Worm (Caenorhabditis elegans): ENCODE measurements around the gene hlh-30.
A peak's percentile ranks its signal among the peaks of the same experiment; 100 is the strongest.

Gene hlh-30

ce11 chrIV:4025923-4026322 lies 8.8 kb downstream of the hlh-30 start:
- TF ChIP-seq skn-1 (tag; optimal IDR thresholded peaks at IDR 0.05) (peak; percentile 66), xbp-1 (tag; optimal IDR thresholded peaks at IDR 0.05) (peak; percentile 14), aly-2 (tag; optimal IDR thresholded peaks at IDR 0.05) (no peak), ces-1 (GFP tag; optimal IDR thresholded peaks at IDR 0.05) (no peak), F16B12.6 (tag; optimal IDR thresholded peaks at IDR 0.05) (no peak), lin-39 (tag; optimal IDR thresholded peaks at IDR 0.05) (no peak), nhr-77 (tag; optimal IDR thresholded peaks at IDR 0.05) (no peak), jun-1 (tag; optimal IDR thresholded peaks at IDR 0.05) (no peak), fkh-10 (GFP tag; optimal IDR thresholded peaks at IDR 0.05) (no peak), tbx-2 (tag; optimal IDR thresholded peaks at IDR 0.05) (peak; percentile 34), lin-15B (tag; optimal IDR thresholded peaks at IDR 0.05) (no peak), sptf-1 (tag; optimal IDR thresholded peaks at IDR 0.05) (no peak), ceh-82 (tag; optimal IDR thresholded peaks at IDR 0.05) (peak in 1 of 3 experiments; percentile 38), C16A3.4 (tag; optimal IDR thresholded peaks at IDR 0.05) (no peak), nhr-85 (tag) (peak; percentile 86), ztf-4 (tag; optimal IDR thresholded peaks at IDR 0.05) (peak; percentile 53), egl-13 (tag; optimal IDR thresholded peaks at IDR 0.05) (no peak), vab-15 (tag; optimal IDR thresholded peaks at IDR 0.05) (no peak), irx-1 (tag; optimal IDR thresholded peaks at IDR 0.05) (peak; percentile 20), ceh-8 (GFP tag; optimal IDR thresholded peaks at IDR 0.05) (no peak), fkh-4 (tag; optimal IDR thresholded peaks at IDR 0.05; ENCODE audit: borderline replicate concordance) (no peak), snu-23 (GFP tag; optimal IDR thresholded peaks at IDR 0.05) (peak; percentile 45), dsc-1 (tag; optimal IDR thresholded peaks at IDR 0.05) (peak; percentile 30), nhr-90 (tag; optimal IDR thresholded peaks at IDR 0.05; ENCODE audit: poor library complexity) (peak; percentile 43), lir-3 (tag; optimal IDR thresholded peaks at IDR 0.05; ENCODE audit: poor library complexity) (peak; percentile 0), ets-5 (GFP tag; IDR thresholded peaks at IDR 0.05) (no peak), zag-1 (tag; optimal IDR thresholded peaks at IDR 0.05) (no peak), nhr-20 (tag; optimal IDR thresholded peaks at IDR 0.05) (peak; percentile 68), mep-1 (tag; optimal IDR thresholded peaks at IDR 0.05) (peak; percentile 65), snpc-4 (tag; optimal IDR thresholded peaks at IDR 0.05) (peak; percentile 43), lin-35 (GFP tag; optimal IDR thresholded peaks at IDR 0.05) (peak in 1 of 2 experiments; percentile 54), efl-1 (optimal IDR thresholded peaks at IDR 0.05) (peak; percentile 1 to 14), efl-1 (GFP tag; optimal IDR thresholded peaks at IDR 0.05 in 1 of 2) (peak; percentile 25 to 91), nhr-71 (tag; optimal IDR thresholded peaks at IDR 0.05) (peak; percentile 82), fkh-8 (tag; optimal IDR thresholded peaks at IDR 0.05) (peak; percentile 73), aha-1 (tag; optimal IDR thresholded peaks at IDR 0.05) (peak; percentile 99), mdl-1 (tag; optimal IDR thresholded peaks at IDR 0.05) (peak; percentile 53 to 94), swsn-7 (tag; optimal IDR thresholded peaks at IDR 0.05) (peak; percentile 44), C04F5.9 (tag; optimal IDR thresholded peaks at IDR 0.05) (no peak), lsy-2 (tag; optimal IDR thresholded peaks at IDR 0.05) (peak in 1 of 2 experiments; percentile 38), rnt-1 (tag; optimal IDR thresholded peaks at IDR 0.05) (peak; percentile 65), hlh-4 (tag; optimal IDR thresholded peaks at IDR 0.05) (no peak), nhr-47 (tag; optimal IDR thresholded peaks at IDR 0.05) (peak; percentile 71), nhr-84 (tag; optimal IDR thresholded peaks at IDR 0.05) (no peak), nhr-76 (tag; optimal IDR thresholded peaks at IDR 0.05) (no peak), lin-13 (GFP tag; optimal IDR thresholded peaks at IDR 0.05) (peak; percentile 66), lin-14 (GFP tag; optimal IDR thresholded peaks at IDR 0.05) (peak; percentile 87), pax-3 (tag; optimal IDR thresholded peaks at IDR 0.05) (peak; percentile 67), ceh-63 (GFP tag; optimal IDR thresholded peaks at IDR 0.05) (no peak), grh-1 (GFP tag; IDR thresholded peaks at IDR 0.05) (0 out of 2 replicates have a peak, but pooled peaks have one; percentile 35), nhr-19 (GFP tag; conservative IDR thresholded peaks at IDR 0.05) (peak; percentile 76), blmp-1 (tag; optimal IDR thresholded peaks at IDR 0.05) (peak; percentile 4), dpl-1 (GFP tag; optimal IDR thresholded peaks at IDR 0.05) (peak in 2 of 3 experiments; percentile 15 to 19), ceh-90 (tag; optimal IDR thresholded peaks at IDR 0.05) (no peak)

All from whole organism, L1 larva.